Fruit fly (Drosophila melanogaster) whole organism, embryonic: ENCODE data around the gene CG15337.

ENCODE experiments used
- Adf1 ChIP-seq: fragments of 200-800 bp; sonication (Bioruptor generic); IDR thresholded peaks from 2 replicates; pipeline ENCODE4 v1.3.6; 2022; ENCODE audit warnings: missing biosample characterization, missing genetic modification characterization
- Bteb2 ChIP-seq: fragments of 200-800 bp; sonication (Bioruptor generic); optimal IDR thresholded peaks from 2 replicates; lab custom pipeline; 2016; ENCODE audit warnings: missing biosample characterization, missing genetic modification characterization
- CG10267 ChIP-seq: fragments of 200-800 bp; sonication (Bioruptor generic); optimal IDR thresholded peaks from 2 replicates; lab custom pipeline; 2018; ENCODE audit warnings: missing biosample characterization, mild to moderate bottlenecking, missing genetic modification characterization, moderate library complexity
- CG10366 ChIP-seq: fragments of 200-800 bp; sonication (Bioruptor generic); IDR thresholded peaks from 2 replicates; pipeline ENCODE4 v1.3.6; 2022; ENCODE audit warnings: missing biosample characterization, missing genetic modification characterization
- CG10543 ChIP-seq: fragments of 200-800 bp; sonication (Bioruptor generic); optimal IDR thresholded peaks from 3 replicates; lab custom pipeline; 2017; ENCODE audit warnings: missing biosample characterization, mild to moderate bottlenecking, missing genetic modification characterization, moderate library complexity
- CG10654 ChIP-seq: fragments of 200-800 bp; sonication (Bioruptor generic); optimal IDR thresholded peaks from 2 replicates; lab custom pipeline; 2016; ENCODE audit warnings: missing biosample characterization, missing genetic modification characterization
- CG11456 ChIP-seq: fragments of 200-800 bp; sonication (Bioruptor generic); IDR thresholded peaks from 3 replicates; pipeline ENCODE4 v1.3.6; 2022; ENCODE audit warnings: missing biosample characterization, missing genetic modification characterization
- CG12236 ChIP-seq: fragments of 200-800 bp; sonication (Bioruptor generic); optimal IDR thresholded peaks from 2 replicates; lab custom pipeline; 2016; ENCODE audit warnings: missing biosample characterization, missing genetic modification characterization
- CG12769 ChIP-seq: fragments of 200-800 bp; sonication (Bioruptor generic); optimal IDR thresholded peaks from 2 replicates; lab custom pipeline; 2019; ENCODE audit warnings: missing biosample characterization, mild to moderate bottlenecking, missing genetic modification characterization, moderate library complexity
- CG17359 ChIP-seq: fragments of 200-800 bp; sonication (Bioruptor generic); optimal IDR thresholded peaks from 3 replicates; lab custom pipeline; 2018; ENCODE audit warnings: missing biosample characterization, mild to moderate bottlenecking, missing genetic modification characterization, moderate library complexity
- CG17568 ChIP-seq: fragments of 200-800 bp; sonication (Bioruptor generic); optimal IDR thresholded peaks from 2 replicates; lab custom pipeline; 2018; ENCODE audit warnings: missing biosample characterization, mild to moderate bottlenecking, missing genetic modification characterization, moderate library complexity
- CG1792 ChIP-seq: fragments of 200-800 bp; sonication (Bioruptor generic); optimal IDR thresholded peaks from 2 replicates; lab custom pipeline; 2016; ENCODE audit warnings: missing biosample characterization, missing genetic modification characterization
- CG18619 ChIP-seq: fragments of 200-800 bp; sonication (Bioruptor generic); optimal IDR thresholded peaks from 3 replicates; lab custom pipeline; 2017; ENCODE audit warnings: missing biosample characterization, mild to moderate bottlenecking, missing genetic modification characterization
- CG3407 ChIP-seq: fragments of 200-800 bp; sonication (Bioruptor generic); optimal IDR thresholded peaks from 2 replicates; lab custom pipeline; 2018; ENCODE audit warnings: missing biosample characterization, mild to moderate bottlenecking, missing genetic modification characterization
- CG4617 ChIP-seq: fragments of 200-800 bp; sonication (Bioruptor generic); optimal IDR thresholded peaks from 3 replicates; lab custom pipeline; 2016; ENCODE audit warnings: missing biosample characterization, missing genetic modification characterization, borderline replicate concordance
- CG4707 ChIP-seq: fragments of 200-800 bp; sonication (Bioruptor generic); optimal IDR thresholded peaks from 2 replicates; lab custom pipeline; 2018; ENCODE audit warnings: missing biosample characterization, mild to moderate bottlenecking, missing genetic modification characterization, moderate library complexity
- CG5245 ChIP-seq: fragments of 200-800 bp; sonication (Bioruptor generic); optimal IDR thresholded peaks from 3 replicates; lab custom pipeline; 2016; ENCODE audit warnings: missing biosample characterization, missing genetic modification characterization
- CG6175 ChIP-seq: fragments of 200-800 bp; sonication (Bioruptor generic); IDR thresholded peaks from 3 replicates; pipeline ENCODE4 v1.3.6; 2022; ENCODE audit warnings: missing biosample characterization, missing genetic modification characterization
- CG7556 ChIP-seq: fragments of 200-800 bp; sonication (Bioruptor generic); optimal IDR thresholded peaks from 2 replicates; lab custom pipeline; 2017; ENCODE audit warnings: missing biosample characterization, mild to moderate bottlenecking, missing genetic modification characterization
- CG7745 ChIP-seq: fragments of 200-800 bp; sonication (Bioruptor generic); optimal IDR thresholded peaks from 2 replicates; lab custom pipeline; 2018; ENCODE audit warnings: missing biosample characterization, mild to moderate bottlenecking, missing genetic modification characterization, moderate library complexity
- CG8924 ChIP-seq: fragments of 200-800 bp; optimal IDR thresholded peaks from 3 replicates; lab custom pipeline; 2019; ENCODE audit warnings: missing biosample characterization, mild to moderate bottlenecking, missing genetic modification characterization, moderate library complexity
- CG8944 ChIP-seq: fragments of 200-800 bp; sonication (Bioruptor generic); optimal IDR thresholded peaks from 3 replicates; lab custom pipeline; 2016; ENCODE audit warnings: missing biosample characterization, missing genetic modification characterization
- CG9215 ChIP-seq: fragments of 200-800 bp; sonication (Bioruptor generic); IDR thresholded peaks from 2 replicates; pipeline ENCODE4 v1.3.6; 2022; ENCODE audit warnings: missing biosample characterization, missing genetic modification characterization
- CG9727 ChIP-seq: fragments of 200-800 bp; sonication (Bioruptor generic); optimal IDR thresholded peaks from 3 replicates; lab custom pipeline; 2017; ENCODE audit warnings: missing biosample characterization, mild to moderate bottlenecking, missing genetic modification characterization
- CHES-1-like ChIP-seq: fragments of 200-800 bp; sonication (Bioruptor generic); optimal IDR thresholded peaks from 2 replicates; lab custom pipeline; 2016; ENCODE audit warnings: missing biosample characterization, missing genetic modification characterization
- H2.0 ChIP-seq: fragments of 200-800 bp; sonication (Bioruptor generic); IDR thresholded peaks from 2 replicates; pipeline ENCODE4 v1.3.6; 2022; ENCODE audit warnings: missing biosample characterization, missing genetic modification characterization
- HHEX ChIP-seq: fragments of 200-800 bp; sonication (Bioruptor generic); optimal IDR thresholded peaks from 3 replicates; lab custom pipeline; 2017; ENCODE audit warnings: missing biosample characterization, mild to moderate bottlenecking, missing genetic modification characterization, missing genetic modification reagents
- Hmx ChIP-seq: fragments of 200-800 bp; sonication (Bioruptor generic); optimal IDR thresholded peaks from 2 replicates; lab custom pipeline; 2016; ENCODE audit warnings: missing biosample characterization, missing genetic modification characterization
- Hr78 ChIP-seq, 2 experiments: fragments of 200-800 bp in 1 of 2; fragments of >200 bp in 1 of 2; sonication (Bioruptor generic) in 1 of 2; optimal IDR thresholded peaks; 2 replicates each; lab custom pipeline; 2017 to 2019; ENCODE audit warnings: missing biosample characterization in 2 of 2, missing genetic modification characterization in 2 of 2, mild to moderate bottlenecking in 1 of 2, moderate library complexity in 1 of 2
- Max ChIP-seq: fragments of 200-800 bp; sonication (Bioruptor generic); optimal IDR thresholded peaks from 2 replicates; lab custom pipeline; 2016; ENCODE audit warnings: missing biosample characterization, mild to moderate bottlenecking, missing genetic modification characterization
- Meics ChIP-seq: fragments of 200-800 bp; sonication (Bioruptor generic); optimal IDR thresholded peaks from 2 replicates; lab custom pipeline; 2017; ENCODE audit warnings: missing biosample characterization, mild to moderate bottlenecking, missing genetic modification characterization
- Myb ChIP-seq: fragments of 200-800 bp; sonication (Bioruptor generic); optimal IDR thresholded peaks from 2 replicates; lab custom pipeline; 2016; ENCODE audit warnings: missing biosample characterization, missing genetic modification characterization
- Neu2 ChIP-seq: fragments of 200-800 bp; sonication (Bioruptor generic); optimal IDR thresholded peaks from 3 replicates; lab custom pipeline; 2016; ENCODE audit warnings: missing biosample characterization, missing genetic modification characterization, borderline replicate concordance
- Rfx ChIP-seq: fragments of 200-800 bp; sonication (Bioruptor generic); IDR thresholded peaks from 2 replicates; pipeline ENCODE4 v1.3.6; 2022; ENCODE audit warnings: missing biosample characterization, missing genetic modification characterization
- Sox102F ChIP-seq: fragments of 200-800 bp; sonication (Bioruptor generic); optimal IDR thresholded peaks from 2 replicates; lab custom pipeline; 2018; ENCODE audit warnings: missing biosample characterization, mild to moderate bottlenecking, missing genetic modification characterization, moderate library complexity
- cad ChIP-seq: fragments of >200 bp; optimal IDR thresholded peaks from 2 replicates; lab custom pipeline; 2017; ENCODE audit warnings: missing biosample characterization, missing genetic modification characterization
- danr ChIP-seq: fragments of 200-800 bp; sonication (Bioruptor generic); IDR thresholded peaks from 2 replicates; pipeline ENCODE4 v1.3.6; 2022; ENCODE audit warnings: missing biosample characterization, missing genetic modification characterization
- en ChIP-seq: fragments of 200-800 bp; sonication (Bioruptor generic); optimal IDR thresholded peaks from 2 replicates; lab custom pipeline; 2016; ENCODE audit warnings: missing biosample characterization, missing genetic modification characterization
- gcm2 ChIP-seq: fragments of 200-800 bp; sonication (Bioruptor generic); optimal IDR thresholded peaks from 2 replicates; lab custom pipeline; 2016; ENCODE audit warnings: missing biosample characterization, missing genetic modification characterization
- ind ChIP-seq: fragments of 200-800 bp; sonication (Bioruptor generic); optimal IDR thresholded peaks from 3 replicates; lab custom pipeline; 2016; ENCODE audit warnings: missing biosample characterization, missing genetic modification characterization
- lilli ChIP-seq: fragments of 200-800 bp; sonication (Bioruptor generic); optimal IDR thresholded peaks from 3 replicates; lab custom pipeline; 2016; ENCODE audit warnings: missing biosample characterization, missing genetic modification characterization
- peb ChIP-seq: fragments of 200-800 bp; sonication (Bioruptor generic); IDR thresholded peaks from 2 replicates; pipeline ENCODE4 v1.3.6; 2022; ENCODE audit warnings: missing biosample characterization, missing genetic modification characterization
- pnt ChIP-seq: fragments of 200-800 bp; sonication (Bioruptor generic); optimal IDR thresholded peaks from 3 replicates; lab custom pipeline; 2016; ENCODE audit warnings: missing biosample characterization, missing genetic modification characterization
- rib ChIP-seq: fragments of 200-800 bp; sonication (Bioruptor generic); IDR thresholded peaks from 2 replicates; pipeline ENCODE4 v1.3.6; 2022; ENCODE audit warnings: missing biosample characterization, missing genetic modification characterization
- schlank ChIP-seq: fragments of 200-800 bp; sonication (Bioruptor generic); optimal IDR thresholded peaks from 2 replicates; lab custom pipeline; 2018; ENCODE audit warnings: missing biosample characterization, mild to moderate bottlenecking, missing genetic modification characterization
- sima ChIP-seq: fragments of 200-800 bp; sonication (Bioruptor generic); optimal IDR thresholded peaks from 2 replicates; lab custom pipeline; 2016; ENCODE audit warnings: missing biosample characterization, missing genetic modification characterization
- sqz ChIP-seq: fragments of 200-800 bp; sonication (Bioruptor generic); optimal IDR thresholded peaks from 3 replicates; lab custom pipeline; 2018; ENCODE audit warnings: missing biosample characterization, mild to moderate bottlenecking, missing genetic modification characterization
- sr ChIP-seq: fragments of 200-800 bp; sonication (Bioruptor generic); IDR thresholded peaks from 3 replicates; pipeline ENCODE4 v1.3.6; 2022; ENCODE audit warnings: missing biosample characterization, missing genetic modification characterization
- vnd ChIP-seq: fragments of 200-800 bp; sonication (Bioruptor generic); IDR thresholded peaks from 3 replicates; pipeline ENCODE4 v1.3.6; 2022; ENCODE audit warnings: missing biosample characterization, missing genetic modification characterization; ENCODE audit not compliant: partially characterized antibody
- wek ChIP-seq: fragments of 200-800 bp; sonication (Bioruptor generic); optimal IDR thresholded peaks from 3 replicates; lab custom pipeline; 2018; ENCODE audit warnings: missing biosample characterization, mild to moderate bottlenecking, missing genetic modification characterization, moderate library complexity

Gene CG15337

dm6 chrX:8196598-8197228, 36.9 kb downstream of the CG15337 start (continued):
- TF ChIP-seq CG8924: no peak
- no peak for TF ChIP-seq CG10267 (tag; lab: Kevin White, UChicago)
- no peak for TF ChIP-seq CG4617 (GFP tag; lab: Kevin White, UChicago)
- TF ChIP-seq Rfx (GFP tag; lab: Robert Waterston, UW): peak; percentile 56
- no peak for TF ChIP-seq CG17568
- no peak for TF ChIP-seq Myb (GFP tag; lab: Kevin White, UChicago)
- no peak for TF ChIP-seq CG9215 (GFP tag; lab: Robert Waterston, UW)
- TF ChIP-seq lilli (GFP tag; lab: Kevin White, UChicago): no peak
- no peak for TF ChIP-seq CG4707 (GFP tag; lab: Kevin White, UChicago)
- TF ChIP-seq Hmx (GFP tag; lab: Kevin White, UChicago): no peak
- peak; percentile 51 for TF ChIP-seq ind
- TF ChIP-seq sima (GFP tag; lab: Kevin White, UChicago): no peak
- no peak for TF ChIP-seq peb (GFP tag; lab: Robert Waterston, UW)
- TF ChIP-seq sr: no peak; the same call in 1 of the 3 replicates
- peak; percentile 58 for TF ChIP-seq H2.0 (GFP tag; lab: Robert Waterston, UW)
- TF ChIP-seq gcm2 (GFP tag; lab: Kevin White, UChicago): no peak
- TF ChIP-seq CG5245 (GFP tag; lab: Kevin White, UChicago): peak; percentile 21
- no peak for TF ChIP-seq cad (GFP tag; lab: Kevin White, UChicago)
- no peak for TF ChIP-seq CG12236 (GFP tag; lab: Kevin White, UChicago)
- no peak for TF ChIP-seq vnd (GFP tag; lab: Robert Waterston, UW)
- no peak for TF ChIP-seq CG18619 (GFP tag; lab: Kevin White, UChicago)
- TF ChIP-seq Meics (GFP tag; lab: Kevin White, UChicago): no peak
- 0 out of 2 replicates have a peak, but pooled peaks have one; percentile 36 for TF ChIP-seq danr (GFP tag; lab: Robert Waterston, UW)
- TF ChIP-seq CG9727: no peak
- TF ChIP-seq Sox102F (GFP tag; lab: Kevin White, UChicago): peak; percentile 62
- no peak for TF ChIP-seq Hr78 (GFP tag; optimal IDR thresholded peaks at IDR 0.05; lab: Kevin White, UChicago)
- no peak for TF ChIP-seq Max (GFP tag; lab: Kevin White, UChicago)
- TF ChIP-seq wek: no peak
- peak; percentile 1 for TF ChIP-seq CG10654 (GFP tag; lab: Kevin White, UChicago)
- peak; percentile 20 for TF ChIP-seq CG3407
- no peak for TF ChIP-seq CG7745 (tag; lab: Kevin White, UChicago)
- TF ChIP-seq CHES-1-like (GFP tag; lab: Kevin White, UChicago): no peak
- no peak for TF ChIP-seq HHEX
- TF ChIP-seq schlank (tag; lab: Kevin White, UChicago): no peak
- TF ChIP-seq Adf1 (GFP tag; lab: Robert Waterston, UW): peak; percentile 12; the same call in 1 of the 2 replicates
- 0 out of 3 replicates have a peak, but pooled peaks have one; percentile 51 for TF ChIP-seq CG11456 (GFP tag; lab: Robert Waterston, UW)
- TF ChIP-seq CG10543 (GFP tag; lab: Kevin White, UChicago): no peak
- peak; percentile 29 for TF ChIP-seq pnt (GFP tag; lab: Kevin White, UChicago)
- no peak for TF ChIP-seq rib
- no peak for TF ChIP-seq sqz (GFP tag; lab: Kevin White, UChicago)
- TF ChIP-seq en: no peak
- TF ChIP-seq CG17359 (tag; lab: Kevin White, UChicago): peak; percentile 73
- TF ChIP-seq CG12769: peak; percentile 59
- peak; percentile 66 for TF ChIP-seq CG10366 (GFP tag; lab: Robert Waterston, UW)
- no peak for TF ChIP-seq Neu2 (GFP tag; lab: Kevin White, UChicago)
- TF ChIP-seq Bteb2 (GFP tag; lab: Kevin White, UChicago): no peak
- TF ChIP-seq CG8944 (GFP tag; lab: Kevin White, UChicago): no peak
- no peak for TF ChIP-seq CG1792 (GFP tag; lab: Kevin White, UChicago)
- TF ChIP-seq CG6175 (GFP tag; lab: Robert Waterston, UW): no peak
- TF ChIP-seq CG7556 (GFP tag; lab: Kevin White, UChicago): no peak
